Fruit fly (Drosophila melanogaster) whole organism, embryonic: Measurements from ENCODE around the gene CG7966.

ENCODE experiments used
- Asciz ChIP-seq: fragments of 200-800 bp; sonication (Bioruptor generic); optimal IDR thresholded peaks from 2 replicates; lab custom pipeline; 2017; ENCODE audit warnings: missing biosample characterization, mild to moderate bottlenecking, missing genetic modification characterization, missing genetic modification reagents
- Atf6 ChIP-seq: fragments of 200-800 bp; sonication (Bioruptor generic); IDR thresholded peaks from 2 replicates; pipeline ENCODE4 v1.3.6; 2022; ENCODE audit warnings: missing biosample characterization, missing genetic modification characterization
- CG10147 ChIP-seq: fragments of 200-800 bp; sonication (Bioruptor generic); optimal IDR thresholded peaks from 2 replicates; lab custom pipeline; 2019; ENCODE audit warnings: missing biosample characterization, mild to moderate bottlenecking, missing genetic modification characterization, moderate library complexity
- CG11093 ChIP-seq: fragments of 200-800 bp; sonication (Bioruptor generic); IDR thresholded peaks from 3 replicates; pipeline ENCODE4 v1.3.6; 2022; ENCODE audit warnings: missing biosample characterization, missing genetic modification characterization
- CG1233 ChIP-seq: fragments of 200-800 bp; sonication (Bioruptor generic); optimal IDR thresholded peaks from 4 replicates; lab custom pipeline; 2018; ENCODE audit warnings: missing biosample characterization, mild to moderate bottlenecking, missing genetic modification characterization
- CG13123 ChIP-seq: fragments of 200-800 bp; sonication (Bioruptor generic); optimal IDR thresholded peaks from 2 replicates; lab custom pipeline; 2016; ENCODE audit warnings: missing biosample characterization, missing genetic modification characterization
- CG1647 ChIP-seq: fragments of 200-800 bp; sonication (Bioruptor generic); optimal IDR thresholded peaks from 3 replicates; lab custom pipeline; 2016; ENCODE audit warnings: missing biosample characterization, missing genetic modification characterization
- CG17385 ChIP-seq: fragments of 200-800 bp; sonication (Bioruptor generic); optimal IDR thresholded peaks from 3 replicates; lab custom pipeline; 2018; ENCODE audit warnings: missing biosample characterization, mild to moderate bottlenecking, missing genetic modification characterization
- CG17829 ChIP-seq: fragments of 200-800 bp; optimal IDR thresholded peaks from 2 replicates; lab custom pipeline; 2019; ENCODE audit warnings: missing biosample characterization, mild to moderate bottlenecking, missing genetic modification characterization, moderate library complexity
- CG2120 ChIP-seq: fragments of 200-800 bp; sonication (Bioruptor generic); optimal IDR thresholded peaks from 3 replicates; lab custom pipeline; 2016; ENCODE audit warnings: missing biosample characterization, missing genetic modification characterization
- CG30403 ChIP-seq: fragments of 200-800 bp; sonication (Bioruptor generic); optimal IDR thresholded peaks from 3 replicates; lab custom pipeline; 2016; ENCODE audit warnings: missing biosample characterization, missing genetic modification characterization
- CG6813 ChIP-seq: fragments of 200-800 bp; sonication (Bioruptor generic); optimal IDR thresholded peaks from 2 replicates; lab custom pipeline; 2017; ENCODE audit warnings: missing biosample characterization, missing genetic modification characterization, mild to moderate bottlenecking, moderate library complexity, missing genetic modification reagents
- CG7372 ChIP-seq: fragments of 200-800 bp; sonication (Bioruptor generic); IDR thresholded peaks from 2 replicates; pipeline ENCODE4 v1.3.6; 2022; ENCODE audit warnings: missing biosample characterization, missing genetic modification characterization
- CG8478 ChIP-seq: fragments of >200 bp; optimal IDR thresholded peaks from 2 replicates; lab custom pipeline; 2018
- CG8944 ChIP-seq: fragments of 200-800 bp; sonication (Bioruptor generic); optimal IDR thresholded peaks from 3 replicates; lab custom pipeline; 2016; ENCODE audit warnings: missing biosample characterization, missing genetic modification characterization
- Dip2 ChIP-seq: fragments of 200-800 bp; sonication (Bioruptor generic); IDR thresholded peaks from 2 replicates; pipeline ENCODE4 v1.3.6; 2022; ENCODE audit warnings: missing biosample characterization, missing genetic modification characterization
- Dll ChIP-seq: fragments of 200-800 bp; sonication (Bioruptor generic); IDR thresholded peaks from 4 replicates; pipeline ENCODE4 v1.3.6; 2022; ENCODE audit warnings: missing biosample characterization, missing genetic modification characterization; ENCODE audit not compliant: partially characterized antibody
- H15 ChIP-seq: fragments of 200-800 bp; sonication (Bioruptor generic); IDR thresholded peaks from 3 replicates; pipeline ENCODE4 v1.3.6; 2022; ENCODE audit warnings: missing biosample characterization, missing genetic modification characterization
- HLH54F ChIP-seq: fragments of 200-800 bp; sonication (Bioruptor generic); optimal IDR thresholded peaks from 3 replicates; lab custom pipeline; 2016; ENCODE audit warnings: missing biosample characterization, missing genetic modification characterization
- Hmr ChIP-seq: fragments of 200-800 bp; sonication (Bioruptor generic); optimal IDR thresholded peaks from 3 replicates; lab custom pipeline; 2017; ENCODE audit warnings: mild to moderate bottlenecking, missing biosample characterization, missing genetic modification reagents, missing genetic modification characterization
- Med ChIP-seq: fragments of 200-800 bp; sonication (Bioruptor generic); peaks from one replicate; lab custom pipeline; 2016; ENCODE audit warnings: missing biosample characterization, missing genetic modification characterization, mild to moderate bottlenecking, inconsistent platforms, moderate library complexity
- Meics ChIP-seq: fragments of 200-800 bp; sonication (Bioruptor generic); optimal IDR thresholded peaks from 2 replicates; lab custom pipeline; 2017; ENCODE audit warnings: missing biosample characterization, mild to moderate bottlenecking, missing genetic modification characterization
- Mes4 ChIP-seq: fragments of 200-800 bp; sonication (Bioruptor generic); optimal IDR thresholded peaks from 2 replicates; lab custom pipeline; 2016; ENCODE audit warnings: missing biosample characterization, missing genetic modification characterization
- Spps ChIP-seq: fragments of 200-800 bp; sonication (Bioruptor generic); optimal IDR thresholded peaks from 2 replicates; lab custom pipeline; 2018; ENCODE audit warnings: missing biosample characterization, mild to moderate bottlenecking, missing genetic modification characterization
- bigmax ChIP-seq: fragments of 200-800 bp; sonication (Bioruptor generic); optimal IDR thresholded peaks from 2 replicates; lab custom pipeline; 2018; ENCODE audit warnings: missing biosample characterization, mild to moderate bottlenecking, missing genetic modification characterization
- exex ChIP-seq: fragments of 200-800 bp; sonication (Bioruptor generic); optimal IDR thresholded peaks from 4 replicates; lab custom pipeline; 2018; ENCODE audit warnings: missing biosample characterization, mild to moderate bottlenecking, missing genetic modification characterization, moderate library complexity
- gce ChIP-seq: fragments of 200-800 bp; sonication (Bioruptor generic); IDR thresholded peaks from 3 replicates; pipeline ENCODE4 v1.3.6; 2022; ENCODE audit warnings: missing biosample characterization, missing genetic modification characterization
- grn ChIP-seq: fragments of 200-800 bp; sonication (Bioruptor generic); optimal IDR thresholded peaks from 3 replicates; lab custom pipeline; 2017; ENCODE audit warnings: missing biosample characterization, missing genetic modification characterization
- pfk ChIP-seq: fragments of 200-800 bp; sonication (Bioruptor generic); optimal IDR thresholded peaks from 2 replicates; lab custom pipeline; 2018; ENCODE audit warnings: missing biosample characterization, mild to moderate bottlenecking, missing genetic modification characterization, moderate library complexity
- repo ChIP-seq: fragments of 200-800 bp; sonication (Bioruptor generic); optimal IDR thresholded peaks from 2 replicates; lab custom pipeline; 2016; ENCODE audit warnings: missing biosample characterization, missing genetic modification characterization
- salm ChIP-seq: fragments of 200-800 bp; sonication (Bioruptor generic); optimal IDR thresholded peaks from 2 replicates; lab custom pipeline; 2018; ENCODE audit warnings: missing biosample characterization, mild to moderate bottlenecking, missing genetic modification characterization
- stwl ChIP-seq: fragments of 200-800 bp; sonication (Bioruptor generic); optimal IDR thresholded peaks from 3 replicates; lab custom pipeline; 2018; ENCODE audit warnings: missing biosample characterization, mild to moderate bottlenecking, missing genetic modification characterization, moderate library complexity
- twi ChIP-seq: fragments of 200-800 bp; optimal IDR thresholded peaks from 2 replicates; lab custom pipeline; 2019; ENCODE audit warnings: missing biosample characterization, mild to moderate bottlenecking, missing genetic modification characterization, moderate library complexity
- wor ChIP-seq: fragments of 200-800 bp; sonication (Bioruptor generic); IDR thresholded peaks from 2 replicates; pipeline ENCODE4 v1.3.6; 2022; ENCODE audit warnings: missing biosample characterization, missing genetic modification characterization
- z ChIP-seq: fragments of 200-800 bp; sonication (Bioruptor generic); IDR thresholded peaks from 3 replicates; pipeline ENCODE4 v1.3.6; 2022; ENCODE audit warnings: missing biosample characterization, missing genetic modification characterization

CG7966 gene

dm6 chr3R:13039037-13039583 lies 12.1 kb downstream of the CG7966 start (continued):
- no peak for TF ChIP-seq CG2120 (GFP tag; lab: Kevin White, UChicago)
- TF ChIP-seq CG11093 (GFP tag; lab: Robert Waterston, UW), result no peak
- no peak for TF ChIP-seq CG1647 (GFP tag; lab: Kevin White, UChicago)
- TF ChIP-seq pfk, result no peak

DNA sequence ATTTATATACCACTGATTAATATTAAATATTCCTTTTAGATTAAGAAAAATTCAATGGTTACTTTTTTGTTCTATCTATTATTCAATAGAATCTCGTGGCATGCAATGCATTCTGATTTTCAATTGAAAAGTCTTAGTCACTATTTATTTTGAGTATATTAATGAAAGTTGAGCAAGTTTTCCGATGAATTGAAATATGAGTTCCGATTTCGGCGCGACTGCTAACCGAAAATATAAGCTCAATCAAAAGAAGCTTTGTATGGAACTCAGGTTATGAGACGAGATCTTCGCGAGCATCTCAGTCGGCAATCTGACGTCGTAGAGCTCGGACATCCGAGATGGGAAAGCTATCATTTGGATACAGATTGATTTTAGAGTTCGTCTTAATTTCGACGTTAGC lies 13.2 kb downstream of the CG7966 start, which contains the start of gene CG11668:
TSS of gene CG11668 (plus strand) at position 301 of the 400 bp plus-strand sequence.
- TF ChIP-seq CG8944 (GFP tag; lab: Kevin White, UChicago) (no peak), CG30403 (GFP tag; lab: Kevin White, UChicago) (no peak), CG13123 (no peak), wor (GFP tag; lab: Robert Waterston, UW) (no peak), Meics (GFP tag; lab: Kevin White, UChicago) (no peak), Hmr (no peak), CG7372 (no peak), CG17829 (tag; lab: Kevin White, UChicago) (no peak), HLH54F (no peak)
- TF ChIP-seq, all 482 proteins: peak for 0

DNA sequence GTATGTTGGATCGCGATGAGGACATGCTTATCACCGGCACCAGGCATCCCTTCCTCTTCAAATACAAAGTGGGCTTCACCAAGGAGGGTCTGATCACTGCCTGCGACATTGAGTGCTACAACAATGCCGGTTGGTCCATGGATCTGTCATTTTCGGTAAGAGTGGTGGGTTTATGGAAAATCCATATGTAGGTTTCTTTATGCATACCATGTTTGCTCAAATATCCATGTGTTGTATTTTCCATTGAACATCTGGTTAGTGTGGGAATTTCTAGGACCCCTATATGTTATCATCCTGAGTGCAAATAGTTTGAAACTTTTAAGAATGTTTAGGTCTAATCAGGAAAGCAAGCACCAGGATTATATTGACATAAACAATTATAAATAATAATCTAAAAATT lies 15.2 kb downstream of the CG7966 start:
- TF ChIP-seq Spps (tag; lab: Kevin White, UChicago) (no peak), twi (tag; lab: Kevin White, UChicago) (peak; percentile 94), CG17385 (GFP tag; lab: Kevin White, UChicago) (no peak), repo (no peak)
- TF ChIP-seq, all 482 proteins: peak for 1

- no peak for TF ChIP-seq stwl
- no peak for TF ChIP-seq Mes4 (GFP tag; lab: Kevin White, UChicago)
- no peak for TF ChIP-seq CG6813 (GFP tag; lab: Kevin White, UChicago)
- no peak for TF ChIP-seq bigmax
- TF ChIP-seq H15 (GFP tag; lab: Robert Waterston, UW), result 0 out of 3 replicates have a peak, but pooled peaks have one; percentile 27
- TF ChIP-seq exex (tag; lab: Kevin White, UChicago), result no peak
- no peak for TF ChIP-seq Atf6 (GFP tag; lab: Robert Waterston, UW)
- no peak for TF ChIP-seq gce (GFP tag; lab: Robert Waterston, UW)
- TF ChIP-seq CG8478 (lab: Kevin White, UChicago), result peak; percentile 68
- TF ChIP-seq z, result 0 out of 3 replicates have a peak, but pooled peaks have one; percentile 29
- TF ChIP-seq grn (GFP tag; lab: Kevin White, UChicago), result no peak
- no peak for TF ChIP-seq CG1233 (GFP tag; lab: Kevin White, UChicago)
- TF ChIP-seq Med (GFP tag; lab: Kevin White, UChicago), result peak; percentile 59
- 0 out of 2 replicates have a peak, but pooled peaks have one; percentile 17 for TF ChIP-seq Dip2
- no peak for TF ChIP-seq Dll (GFP tag; lab: Robert Waterston, UW)
- no peak for TF ChIP-seq salm (tag; lab: Kevin White, UChicago)
- TF ChIP-seq CG10147 (GFP tag; lab: Kevin White, UChicago), result no peak
- TF ChIP-seq Asciz (GFP tag; lab: Kevin White, UChicago), result no peak
Observed at dm6 chr3R:13033670-13034069, 17.6 kb downstream of the CG7966 start.
